Fruit fly (Drosophila melanogaster): ENCODE measurements around the gene GMF.

GMF gene

dm6 chr2L:16317777-16318610 lies 15.2 kb upstream of the GMF start (continued):
- TF ChIP-seq CrebB (tag; optimal IDR thresholded peaks at IDR 0.05) (peak; percentile 43), CG11504 (tag; optimal IDR thresholded peaks at IDR 0.05) (peak; percentile 1), CG7556 (GFP tag; optimal IDR thresholded peaks at IDR 0.05) (peak; percentile 55), CG14014 (GFP tag; IDR thresholded peaks at IDR 0.05) (peak; percentile 60; the same call in 1 of the 2 replicates), CG1647 (GFP tag; optimal IDR thresholded peaks at IDR 0.05) (peak; percentile 37), sc (optimal IDR thresholded peaks at IDR 0.05) (no peak), sc (GFP tag; optimal IDR thresholded peaks at IDR 0.05) (no peak), CG2678 (tag; optimal IDR thresholded peaks at IDR 0.05) (peak; percentile 64), tx (GFP tag; optimal IDR thresholded peaks at IDR 0.05) (no peak), lab (GFP tag; optimal IDR thresholded peaks at IDR 0.05) (peak; percentile 73), CG10147 (GFP tag; optimal IDR thresholded peaks at IDR 0.05) (peak; percentile 41), ind (GFP tag; optimal IDR thresholded peaks at IDR 0.05) (no peak), gsb-n (tag; optimal IDR thresholded peaks at IDR 0.05) (peak; percentile 40), Nf-YA (GFP tag; IDR thresholded peaks at IDR 0.05) (peak; percentile 36; the same call in 1 of the 2 replicates)

DNA sequence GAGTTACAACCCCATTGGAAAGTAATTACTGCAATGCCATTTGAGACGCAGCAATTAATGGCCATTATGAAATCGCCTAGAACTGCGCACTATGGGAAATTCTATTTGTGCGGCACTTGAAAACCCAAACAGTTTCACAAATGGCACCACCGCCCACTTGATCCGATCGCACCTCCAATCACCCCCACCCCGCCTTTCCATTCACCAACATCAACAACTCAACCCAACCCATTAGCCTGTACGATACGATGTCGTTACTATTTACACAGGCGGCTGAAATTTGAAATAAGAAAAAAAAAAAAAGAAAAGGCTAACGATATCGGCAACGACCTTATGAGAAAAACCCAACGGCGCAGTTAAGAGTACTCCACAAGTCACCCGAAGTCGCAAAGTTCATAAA lies 14.4 kb upstream of the GMF start:
- TF ChIP-seq Ravus (GFP tag; IDR thresholded peaks at IDR 0.05) (no peak), CG10267 (tag; optimal IDR thresholded peaks at IDR 0.05) (no peak), Dbx (GFP tag; IDR thresholded peaks at IDR 0.05) (no peak), CG9797 (GFP tag; optimal IDR thresholded peaks at IDR 0.05) (no peak), Fer3 (tag; optimal IDR thresholded peaks at IDR 0.05) (no peak), org-1 (GFP tag; optimal IDR thresholded peaks at IDR 0.05) (no peak), hb (GFP tag; IDR thresholded peaks at IDR 0.05; ENCODE audit: partially characterized antibody) (no peak), CG6689 (GFP tag; IDR thresholded peaks at IDR 0.05) (no peak), hth (optimal IDR thresholded peaks at IDR 0.05) (no peak), CG10979 (tag; optimal IDR thresholded peaks at IDR 0.05) (no peak), Ets65A (GFP tag) (peak; percentile 17), CG4820 (GFP tag; optimal IDR thresholded peaks at IDR 0.05) (no peak), zfh1 (GFP tag; IDR thresholded peaks at IDR 0.05) (no peak), seq (GFP tag; IDR thresholded peaks at IDR 0.05) (0 out of 2 replicates have a peak, but pooled peaks have one; percentile 18), Hmx (GFP tag; optimal IDR thresholded peaks at IDR 0.05) (no peak), mam (GFP tag; optimal IDR thresholded peaks at IDR 0.05) (no peak), ac (GFP tag; optimal IDR thresholded peaks at IDR 0.05) (no peak), CG8388 (GFP tag; optimal IDR thresholded peaks at IDR 0.05) (no peak), Pdp1 (GFP tag; optimal IDR thresholded peaks at IDR 0.05) (no peak), stwl (tag; optimal IDR thresholded peaks at IDR 0.05) (no peak), CG12104 (GFP tag; optimal IDR thresholded peaks at IDR 0.05) (no peak), crol (GFP tag; IDR thresholded peaks at IDR 0.05) (0 out of 2 replicates have a peak, but pooled peaks have one; percentile 50), HLH54F (GFP tag; optimal IDR thresholded peaks at IDR 0.05) (no peak), CG34224 (GFP tag; IDR thresholded peaks at IDR 0.05; ENCODE audit: partially characterized antibody) (no peak), CG15601 (tag; optimal IDR thresholded peaks at IDR 0.05) (no peak), CG17328 (GFP tag; IDR thresholded peaks at IDR 0.05) (no peak), sr (GFP tag; IDR thresholded peaks at IDR 0.05) (0 out of 3 replicates have a peak, but pooled peaks have one; percentile 25), Med (GFP tag) (peak; percentile 52), CG4707 (GFP tag; optimal IDR thresholded peaks at IDR 0.05) (no peak), CG18262 (tag; optimal IDR thresholded peaks at IDR 0.05) (no peak), stc (GFP tag; IDR thresholded peaks at IDR 0.05) (no peak), CG14965 (GFP tag; optimal IDR thresholded peaks at IDR 0.05; ENCODE audit: borderline replicate concordance) (no peak), Hey (tag; optimal IDR thresholded peaks at IDR 0.05) (no peak), Scr (GFP tag; IDR thresholded peaks at IDR 0.05; ENCODE audit: partially characterized antibody) (no peak), odd (GFP tag; optimal IDR thresholded peaks at IDR 0.05) (no peak)

Measured in whole organism, embryonic.